Worm (Caenorhabditis elegans) whole organism, mixed stage, embryonic: ENCODE measurements around the gene cdk-1.

Experiments used
- bed-3 ChIP-seq: fragments of 200-800 bp; sonication (Bioruptor generic); optimal IDR thresholded peaks from 3 replicates; lab custom pipeline; 2018; ENCODE audit warnings: mild to moderate bottlenecking, missing genetic modification characterization, moderate library complexity, missing compliant biosample characterization
- ces-1 ChIP-seq: fragments of 150-350 bp; optimal IDR thresholded peaks from 2 replicates; lab custom pipeline; 2014; ENCODE audit warnings: missing biosample characterization, missing genetic modification reagents, missing genetic modification characterization
- elt-1 ChIP-seq: sonication (generic microtip); optimal IDR thresholded peaks from 2 replicates; lab custom pipeline; 2017; ENCODE audit warnings: missing genetic modification characterization, mild to moderate bottlenecking, missing compliant biosample characterization, antibody characterized with exemption, moderate library complexity, borderline replicate concordance; ENCODE audit not compliant: insufficient read depth
- lin-13 ChIP-seq: fragments of 150-350 bp; optimal IDR thresholded peaks from 2 replicates; lab custom pipeline; 2014; ENCODE audit warnings: missing biosample characterization, missing genetic modification characterization
- lin-32 ChIP-seq: fragments of 200-800 bp; sonication (Bioruptor generic); optimal IDR thresholded peaks from 2 replicates; lab custom pipeline; 2018; ENCODE audit warnings: mild to moderate bottlenecking, missing genetic modification characterization, missing compliant biosample characterization
- nhr-12 ChIP-seq: fragments of 150-350 bp; optimal IDR thresholded peaks from 2 replicates; lab custom pipeline; 2014; ENCODE audit warnings: missing biosample characterization, missing genetic modification characterization
- nhr-76 ChIP-seq: sonication (generic microtip); optimal IDR thresholded peaks from 2 replicates; lab custom pipeline; 2017; ENCODE audit warnings: missing biosample characterization, missing genetic modification characterization
- pha-4 ChIP-seq: fragments of 150-350 bp; optimal IDR thresholded peaks from 2 replicates; lab custom pipeline; 2018; ENCODE audit warnings: missing biosample characterization, missing genetic modification reagents, missing genetic modification characterization
- sem-2 ChIP-seq: fragments of 200-800 bp; sonication (Bioruptor generic); optimal IDR thresholded peaks from 2 replicates; lab custom pipeline; 2018; ENCODE audit warnings: mild to moderate bottlenecking, missing genetic modification characterization, missing compliant biosample characterization
- snpc-4 ChIP-seq: fragments of 150-350 bp; optimal IDR thresholded peaks from 2 replicates; lab custom pipeline; 2014; ENCODE audit warnings: missing biosample characterization, missing genetic modification characterization
- tbx-8 ChIP-seq: fragments of 200-800 bp; sonication (Bioruptor generic); optimal IDR thresholded peaks from 2 replicates; lab custom pipeline; 2018; ENCODE audit warnings: mild to moderate bottlenecking, missing genetic modification characterization, moderate library complexity, missing compliant biosample characterization
- unc-62 ChIP-seq: fragments of 150-350 bp; optimal IDR thresholded peaks from 2 replicates; lab custom pipeline; 2014; ENCODE audit warnings: missing biosample characterization, missing genetic modification reagents, missing genetic modification characterization
- ztf-11 ChIP-seq: fragments of 150-350 bp; optimal IDR thresholded peaks from 2 replicates; lab custom pipeline; 2014; ENCODE audit warnings: missing biosample characterization, missing genetic modification characterization

DNA sequence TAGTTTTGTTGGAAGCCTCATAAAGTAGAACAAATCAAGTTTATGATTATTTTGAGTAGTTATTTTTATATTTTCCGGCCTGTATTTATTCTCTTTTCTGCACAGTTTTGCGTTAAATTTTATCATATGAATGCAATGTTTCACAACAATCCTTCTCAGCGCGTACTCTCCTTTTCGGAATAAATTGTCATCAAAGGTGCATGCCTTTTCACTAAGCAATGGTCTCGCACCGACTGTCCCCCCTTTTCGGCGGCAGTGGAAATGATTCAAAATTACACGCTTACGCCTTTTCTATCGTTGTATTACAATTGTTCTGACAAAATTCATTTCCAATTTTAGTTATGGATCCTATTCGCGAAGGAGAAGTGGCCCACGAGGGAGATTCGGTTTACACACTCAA, at the start of gene cdk-1, which contains the start of gene iff-1:
- TF ChIP-seq ces-1 (GFP tag; lab: Kevin White, UChicago): peak; percentile 41
- TF ChIP-seq pha-4 (tag; lab: Kevin White, UChicago): peak; percentile 15
- TF ChIP-seq elt-1: no peak
- no peak for TF ChIP-seq unc-62 (GFP tag; lab: Kevin White, UChicago)
- TF ChIP-seq snpc-4 (tag; lab: Kevin White, UChicago): no peak
- TF ChIP-seq nhr-12: no peak
- no peak for TF ChIP-seq sem-2 (GFP tag; lab: Kevin White, UChicago)
- no peak for TF ChIP-seq nhr-76 (tag; lab: Kevin White, UChicago)
- no peak for TF ChIP-seq tbx-8 (GFP tag; lab: Kevin White, UChicago)
- TF ChIP-seq bed-3 (GFP tag; lab: Kevin White, UChicago): no peak
- TF ChIP-seq lin-32 (GFP tag; lab: Kevin White, UChicago): no peak
- no peak for TF ChIP-seq lin-13
- no peak for TF ChIP-seq ztf-11 (tag; lab: Kevin White, UChicago)
